Worm (Caenorhabditis elegans) whole organism, late embryonic: ENCODE data around the gene C42D4.19.

ENCODE experiments used
- ceh-9 ChIP-seq: sonication (generic microtip); optimal IDR thresholded peaks from 2 replicates; lab custom pipeline; 2016; ENCODE audit warnings: mild to moderate bottlenecking, missing genetic modification characterization, inconsistent platforms, missing compliant biosample characterization
- dve-1 ChIP-seq: sonication (generic microtip); optimal IDR thresholded peaks from 2 replicates; lab custom pipeline; 2017; ENCODE audit warnings: antibody characterized with exemption, mild to moderate bottlenecking, missing genetic modification characterization, missing compliant biosample characterization
- ets-4 ChIP-seq: sonication (generic microtip); optimal IDR thresholded peaks from 2 replicates; lab custom pipeline; 2016; ENCODE audit warnings: missing genetic modification characterization, missing compliant biosample characterization
- fax-1 ChIP-seq: sonication (generic microtip); optimal IDR thresholded peaks from 2 replicates; lab custom pipeline; 2016; ENCODE audit warnings: missing genotype, missing genetic modification characterization, missing compliant biosample characterization
- hlh-15 ChIP-seq: sonication (generic microtip); optimal IDR thresholded peaks from 2 replicates; lab custom pipeline; 2016; ENCODE audit warnings: missing genetic modification characterization, missing compliant biosample characterization
- hlh-30 ChIP-seq: sonication (generic microtip); optimal IDR thresholded peaks from 2 replicates; lab custom pipeline; 2017; ENCODE audit warnings: antibody characterized with exemption, missing genetic modification characterization, missing compliant biosample characterization; ENCODE audit not compliant: insufficient read depth
- lin-11 ChIP-seq: fragments of 200-800 bp; sonication (Bioruptor generic); optimal IDR thresholded peaks from 2 replicates; lab custom pipeline; 2018; ENCODE audit warnings: mild to moderate bottlenecking, missing genetic modification characterization, missing compliant biosample characterization
- nfya-1 ChIP-seq: sonication (generic microtip); optimal IDR thresholded peaks from 2 replicates; lab custom pipeline; 2017; ENCODE audit warnings: missing genetic modification characterization, mild to moderate bottlenecking, missing compliant biosample characterization, antibody characterized with exemption, moderate library complexity
- pqm-1 ChIP-seq: sonication (generic microtip); optimal IDR thresholded peaks from 2 replicates; lab custom pipeline; 2016; ENCODE audit warnings: missing genetic modification characterization, missing compliant biosample characterization
- pros-1 ChIP-seq: fragments of 150-350 bp; optimal IDR thresholded peaks from 2 replicates; lab custom pipeline; 2014; ENCODE audit warnings: missing biosample characterization, missing genetic modification reagents, missing genetic modification characterization
- rnt-1 ChIP-seq: sonication (generic microtip); optimal IDR thresholded peaks from 2 replicates; lab custom pipeline; 2016; ENCODE audit warnings: missing genetic modification characterization, missing compliant biosample characterization
- ttx-3 ChIP-seq: sonication (generic microtip); optimal IDR thresholded peaks from 2 replicates; lab custom pipeline; 2016; ENCODE audit warnings: missing genetic modification reagents, missing genetic modification characterization, missing compliant biosample characterization
- unc-3 ChIP-seq, 2 experiments: fragments of 200-800 bp in 1 of 2; sonication (Bioruptor generic) in 1 of 2; sonication (generic microtip) in 1 of 2; conservative IDR thresholded peaks in 1 of 2; optimal IDR thresholded peaks in 1 of 2; 2 replicates each; pipeline versions ENCODE4 v1.3.6 to Lab custom; 2016 to 2022; ENCODE audit warnings: missing compliant biosample characterization in 2 of 2, missing genetic modification characterization in 2 of 2, missing genetic modification reagents in 1 of 2

ce11 chrIV:7149020-7149601, 26.3 kb upstream of the C42D4.19 start, which contains the start of gene C34D4.4:
- no peak for TF ChIP-seq pqm-1 (tag; lab: Kevin White, UChicago)
- no peak for TF ChIP-seq hlh-15 (tag; lab: Kevin White, UChicago)
- no peak for TF ChIP-seq rnt-1 (tag; lab: Kevin White, UChicago)
- TF ChIP-seq lin-11: no peak
- TF ChIP-seq ets-4 (tag; lab: Kevin White, UChicago): no peak
- TF ChIP-seq pros-1: no peak
- TF ChIP-seq nfya-1: peak; percentile 16
- TF ChIP-seq unc-3 (GFP tag; conservative IDR thresholded peaks at IDR 0.05; lab: Robert Waterston, UW): no peak; the same call in 1 of the 2 replicates
- no peak for TF ChIP-seq unc-3 (tag; optimal IDR thresholded peaks at IDR 0.05; lab: Kevin White, UChicago)
- TF ChIP-seq hlh-30: no peak
- TF ChIP-seq ttx-3 (tag; lab: Kevin White, UChicago): no peak
- no peak for TF ChIP-seq fax-1 (tag; lab: Kevin White, UChicago)
- TF ChIP-seq ceh-9 (tag; lab: Kevin White, UChicago): no peak
- TF ChIP-seq dve-1 (tag; lab: Kevin White, UChicago): no peak
